Worm (Caenorhabditis elegans) whole organism, L4/young adult: ENCODE results near the gene mam-4.

ENCODE experiments used
- W03F9.2 ChIP-seq: fragments of 150-350 bp; optimal IDR thresholded peaks from 2 replicates; lab custom pipeline; 2014; ENCODE audit warnings: missing biosample characterization, missing genetic modification characterization
- dao-5 ChIP-seq: sonication (generic microtip); optimal IDR thresholded peaks from 2 replicates; lab custom pipeline; 2016; ENCODE audit warnings: missing genotype, missing genetic modification characterization, moderate library complexity, missing compliant biosample characterization
- him-1 ChIP-seq: sonication (generic microtip); optimal IDR thresholded peaks from 2 replicates; lab custom pipeline; 2016; ENCODE audit warnings: missing genotype, missing genetic modification reagents, missing genetic modification characterization, missing compliant biosample characterization

mam-4 gene

DNA sequence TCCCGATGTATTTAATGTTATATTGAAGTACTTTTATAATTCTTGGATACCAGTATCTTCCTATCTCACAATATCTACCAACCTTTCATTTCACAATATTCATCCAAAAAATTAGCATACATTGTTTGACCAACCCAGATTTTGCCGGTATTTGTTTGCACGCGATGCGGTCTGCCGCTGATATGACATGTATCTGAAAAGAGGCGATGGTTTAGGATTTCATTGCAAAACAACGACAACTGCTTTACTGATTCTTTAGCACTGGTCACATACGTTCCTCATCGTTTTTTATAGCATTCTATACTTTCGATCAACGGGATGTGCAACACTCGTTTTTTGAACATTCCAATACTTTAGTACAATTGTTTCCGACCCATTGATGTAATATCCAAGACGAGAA lies at the start of gene mam-4:
TSS of gene mam-4 (plus strand) at position 301 of the 400 bp plus-strand sequence.
- TF ChIP-seq dao-5 (tag; lab: Kevin White, UChicago) = no peak

ce11 chrV:11199497-11199896 lies 48.4 kb upstream of the mam-4 start:
- TF ChIP-seq dao-5 (tag; lab: Kevin White, UChicago) (no peak), W03F9.2 (tag; lab: Kevin White, UChicago) (no peak), him-1 (tag; lab: Kevin White, UChicago) (no peak)

DNA sequence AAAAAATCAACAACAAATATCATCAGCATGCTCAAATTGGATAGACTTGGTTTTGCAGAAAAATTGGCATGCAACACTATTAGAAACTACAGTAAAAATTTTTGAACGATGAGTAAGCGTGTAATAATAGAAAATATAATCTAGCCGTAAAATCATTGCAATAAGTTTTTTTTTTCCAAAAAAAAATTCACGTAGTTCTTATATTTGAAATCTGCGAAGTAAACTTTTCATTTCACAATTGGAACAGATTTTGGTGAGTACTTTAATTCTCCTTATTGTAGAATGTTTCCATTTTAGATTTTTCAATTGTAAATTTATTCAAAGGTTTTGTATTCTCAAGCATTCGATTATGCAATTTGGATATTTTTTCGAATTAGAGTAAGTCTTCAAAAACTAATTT lies 47.6 kb upstream of the mam-4 start, which contains the start of gene K10D6.3:
TSS of gene K10D6.3 (plus strand) at position 301 of the 400 bp plus-strand sequence.
- TF ChIP-seq dao-5 (tag; lab: Kevin White, UChicago) (no peak), him-1 (tag; lab: Kevin White, UChicago) (no peak), W03F9.2 (tag; lab: Kevin White, UChicago) (no peak)

- TF ChIP-seq dao-5 (tag; lab: Kevin White, UChicago) = no peak
- TF ChIP-seq W03F9.2 (tag; lab: Kevin White, UChicago) = no peak
- no peak for TF ChIP-seq him-1 (tag; lab: Kevin White, UChicago)
Measured at ce11 chrV:11201826-11202565, 46.0 kb upstream of the mam-4 start, which contains the start of gene K10D6.4. K10D6.4 (plus strand) TSS chrV:11201925.

DNA sequence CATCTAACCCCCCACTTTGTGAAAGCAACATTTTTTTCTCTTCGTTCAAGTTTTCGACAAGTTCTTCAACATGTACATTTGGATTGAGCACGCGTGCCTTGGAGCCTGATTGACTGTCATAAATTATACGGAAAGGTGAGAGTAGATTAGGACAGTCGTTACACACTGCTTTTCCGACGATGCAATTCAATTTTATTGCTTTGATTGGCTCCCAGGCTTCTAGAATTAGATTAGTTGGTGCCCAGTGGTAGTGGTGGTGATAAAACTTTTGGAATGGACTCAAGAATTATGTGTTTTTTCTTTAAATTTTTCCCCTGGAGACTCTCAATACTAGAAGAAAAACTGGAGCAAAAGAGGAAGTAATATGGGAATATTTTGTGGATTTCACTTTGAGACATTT lies 43.5 kb upstream of the mam-4 start:
- TF ChIP-seq him-1 (tag; lab: Kevin White, UChicago) (no peak), dao-5 (tag; lab: Kevin White, UChicago) (no peak), W03F9.2 (tag; lab: Kevin White, UChicago) (no peak)

DNA sequence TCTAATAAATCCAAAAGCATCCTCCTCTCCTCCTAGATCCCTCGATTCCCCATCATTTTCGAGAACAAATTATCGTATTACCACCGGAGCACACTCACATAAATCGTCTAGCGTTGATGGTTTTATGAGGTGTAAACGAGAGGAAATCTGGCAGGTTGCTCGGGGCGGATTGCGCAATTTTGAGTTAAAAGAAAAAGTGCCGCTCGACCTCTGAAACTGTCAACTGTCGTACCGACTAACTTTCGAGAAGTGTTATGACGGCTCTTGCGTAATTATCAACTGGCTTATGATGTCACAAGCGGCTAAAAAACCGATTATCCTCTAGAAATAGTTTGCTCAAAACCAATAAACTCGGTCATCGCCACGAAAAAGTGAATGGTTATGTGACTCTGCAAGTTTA lies 41.5 kb upstream of the mam-4 start:
- TF ChIP-seq W03F9.2 (tag; lab: Kevin White, UChicago) (no peak), dao-5 (tag; lab: Kevin White, UChicago) (no peak), him-1 (tag; lab: Kevin White, UChicago) (no peak)

DNA sequence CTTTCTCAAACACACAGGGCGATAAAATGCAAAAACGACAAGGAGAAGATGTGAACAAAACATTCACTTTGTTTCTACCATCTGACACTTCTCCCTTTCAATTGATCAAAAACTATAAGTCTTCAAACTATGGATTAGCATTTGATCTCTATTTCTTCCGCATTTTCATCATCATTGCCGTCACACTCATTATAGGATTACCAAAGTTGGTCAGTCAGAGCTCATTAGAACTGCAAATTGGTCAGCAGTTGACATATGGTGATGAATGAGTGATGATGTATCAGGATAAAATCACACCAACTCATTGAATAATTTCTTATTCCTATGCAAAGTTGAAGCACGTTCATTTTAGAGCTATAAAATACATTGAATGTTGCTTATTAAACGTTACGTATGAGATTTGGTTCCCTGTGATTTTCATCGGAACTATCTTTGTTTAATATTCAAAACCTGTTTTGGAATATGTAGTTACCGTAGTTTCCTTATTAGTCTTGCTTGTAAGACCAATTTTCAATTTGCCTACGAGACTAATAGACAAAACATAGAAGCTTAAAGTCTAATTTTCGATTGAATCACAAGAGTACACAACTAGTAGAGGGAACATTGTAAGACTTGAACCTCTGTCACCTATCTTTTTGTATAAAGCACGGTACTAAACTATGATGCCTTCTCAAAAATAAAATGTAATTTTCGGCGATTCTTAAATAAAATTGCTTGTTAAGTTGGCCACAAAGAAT lies 38.3 kb upstream of the mam-4 start:
- TF ChIP-seq dao-5 (tag; lab: Kevin White, UChicago) = no peak
- no peak for TF ChIP-seq W03F9.2 (tag; lab: Kevin White, UChicago)
- no peak for TF ChIP-seq him-1 (tag; lab: Kevin White, UChicago)

- TF ChIP-seq dao-5 (tag; lab: Kevin White, UChicago) = no peak
- no peak for TF ChIP-seq him-1 (tag; lab: Kevin White, UChicago)
- no peak for TF ChIP-seq W03F9.2 (tag; lab: Kevin White, UChicago)
Measured at ce11 chrV:11211323-11211722, 36.6 kb upstream of the mam-4 start.

- TF ChIP-seq W03F9.2 (tag; lab: Kevin White, UChicago) (no peak), dao-5 (tag; lab: Kevin White, UChicago) (no peak), him-1 (tag; lab: Kevin White, UChicago) (no peak)
Measured at ce11 chrV:11214569-11214968, 33.4 kb upstream of the mam-4 start.

DNA sequence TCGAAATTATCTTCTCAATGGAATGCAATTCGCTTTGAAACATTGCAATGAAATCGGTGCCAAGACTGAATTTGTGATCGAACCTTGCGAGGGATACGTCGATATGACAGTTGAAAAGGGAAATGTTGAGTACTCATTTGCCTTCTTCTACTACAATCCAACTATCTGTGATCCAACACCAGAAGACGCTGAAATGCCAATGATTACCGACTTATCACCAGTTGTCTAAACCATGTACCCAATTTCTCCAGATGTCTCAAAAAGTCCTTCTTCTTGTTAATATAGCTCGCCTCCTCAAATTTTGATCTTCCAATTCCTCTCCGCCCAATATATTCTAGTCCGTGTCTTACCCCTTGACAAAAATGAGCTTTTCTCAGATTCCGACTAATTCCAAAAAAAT lies 31.8 kb upstream of the mam-4 start:
- TF ChIP-seq W03F9.2 (tag; lab: Kevin White, UChicago) (no peak), him-1 (tag; lab: Kevin White, UChicago) (no peak), dao-5 (tag; lab: Kevin White, UChicago) (no peak)

DNA sequence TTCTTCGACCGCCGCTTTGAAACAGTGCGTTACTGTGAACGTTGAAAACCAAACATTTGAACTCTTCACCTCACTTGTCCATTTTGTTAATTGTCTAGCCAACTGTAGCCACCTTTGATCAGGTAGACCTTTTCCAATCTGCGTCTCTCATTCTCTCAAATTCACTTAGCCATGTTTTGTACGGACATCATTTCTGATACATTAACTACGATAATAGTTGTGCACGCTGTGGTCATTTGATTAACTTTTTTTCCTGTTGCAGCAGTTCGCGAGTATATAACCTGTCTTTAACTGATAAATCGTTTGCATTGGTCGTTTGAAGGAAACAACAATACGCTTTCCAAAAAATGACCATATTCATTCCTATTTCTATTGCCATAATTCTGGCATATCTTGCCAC lies 30.6 kb upstream of the mam-4 start, which contains the start of gene cyp-29A2:
TSS of gene cyp-29A2 (plus strand) at position 190 of the 400 bp plus-strand sequence.
- no peak for TF ChIP-seq W03F9.2 (tag; lab: Kevin White, UChicago)
- TF ChIP-seq dao-5 (tag; lab: Kevin White, UChicago) = no peak
- TF ChIP-seq him-1 (tag; lab: Kevin White, UChicago) = no peak

ce11 chrV:11220415-11220814 lies 27.5 kb upstream of the mam-4 start:
- TF ChIP-seq dao-5 (tag; lab: Kevin White, UChicago) = no peak
- TF ChIP-seq W03F9.2 (tag; lab: Kevin White, UChicago) = no peak
- TF ChIP-seq him-1 (tag; lab: Kevin White, UChicago) = no peak

- TF ChIP-seq W03F9.2 (tag; lab: Kevin White, UChicago) (no peak), him-1 (tag; lab: Kevin White, UChicago) (no peak), dao-5 (tag; lab: Kevin White, UChicago) (no peak)
Measured at ce11 chrV:11220936-11221335, 27.0 kb upstream of the mam-4 start, which contains the start of gene T19B10.2. T19B10.2 (plus strand) TSS chrV:11221302.
